Worm (Caenorhabditis elegans) whole organism, mixed stage, embryonic: Measurements from ENCODE around the gene C52B11.5.

ENCODE experiments used
- M03D4.4 ChIP-seq: sonication (generic microtip); optimal IDR thresholded peaks from 2 replicates; lab custom pipeline; 2017; ENCODE audit warnings: mild to moderate bottlenecking, missing genetic modification characterization, missing compliant biosample characterization
- bed-3 ChIP-seq: fragments of 200-800 bp; sonication (Bioruptor generic); optimal IDR thresholded peaks from 3 replicates; lab custom pipeline; 2018; ENCODE audit warnings: mild to moderate bottlenecking, missing genetic modification characterization, moderate library complexity, missing compliant biosample characterization
- blmp-1 ChIP-seq: fragments of 150-350 bp; optimal IDR thresholded peaks from 2 replicates; lab custom pipeline; 2014; ENCODE audit warnings: missing biosample characterization, missing genetic modification characterization
- ceh-39 ChIP-seq: fragments of 150-350 bp; optimal IDR thresholded peaks from 2 replicates; lab custom pipeline; 2014; ENCODE audit warnings: missing biosample characterization, missing genetic modification characterization
- ceh-43 ChIP-seq: fragments of 200-800 bp; sonication (Bioruptor generic); optimal IDR thresholded peaks from 2 replicates; lab custom pipeline; 2018; ENCODE audit warnings: mild to moderate bottlenecking, missing genetic modification characterization, moderate library complexity, missing compliant biosample characterization
- ceh-83 ChIP-seq: fragments of 200-800 bp; sonication (Bioruptor generic); optimal IDR thresholded peaks from 2 replicates; lab custom pipeline; 2018; ENCODE audit warnings: mild to moderate bottlenecking, missing genetic modification characterization, missing compliant biosample characterization
- ces-1 ChIP-seq: fragments of 150-350 bp; optimal IDR thresholded peaks from 2 replicates; lab custom pipeline; 2014; ENCODE audit warnings: missing biosample characterization, missing genetic modification reagents, missing genetic modification characterization
- drap-1 ChIP-seq: fragments of 200-800 bp; sonication (Bioruptor generic); optimal IDR thresholded peaks from 3 replicates; lab custom pipeline; 2018; ENCODE audit warnings: mild to moderate bottlenecking, missing genetic modification characterization, missing compliant biosample characterization
- elt-3 ChIP-seq: fragments of 150-350 bp; optimal IDR thresholded peaks from 2 replicates; lab custom pipeline; 2014; ENCODE audit warnings: missing biosample characterization, missing genetic modification characterization
- flh-1 ChIP-seq: fragments of 200-800 bp; sonication (Bioruptor generic); optimal IDR thresholded peaks from 2 replicates; lab custom pipeline; 2018; ENCODE audit warnings: mild to moderate bottlenecking, missing genetic modification characterization, moderate library complexity, missing compliant biosample characterization
- ham-2 ChIP-seq: fragments of 200-800 bp; sonication (Bioruptor generic); optimal IDR thresholded peaks from 2 replicates; lab custom pipeline; 2018; ENCODE audit warnings: mild to moderate bottlenecking, missing genetic modification characterization, missing compliant biosample characterization
- hlh-1 ChIP-seq: fragments of 150-350 bp; optimal IDR thresholded peaks from 2 replicates; lab custom pipeline; 2014; ENCODE audit warnings: missing biosample characterization, missing genetic modification reagents, missing genetic modification characterization
- lin-32 ChIP-seq: fragments of 200-800 bp; sonication (Bioruptor generic); optimal IDR thresholded peaks from 2 replicates; lab custom pipeline; 2018; ENCODE audit warnings: mild to moderate bottlenecking, missing genetic modification characterization, missing compliant biosample characterization
- lsy-2 ChIP-seq: fragments of 150-350 bp; optimal IDR thresholded peaks from 2 replicates; lab custom pipeline; 2014; ENCODE audit warnings: missing biosample characterization, missing genetic modification characterization
- mab-5 ChIP-seq: fragments of 150-350 bp; optimal IDR thresholded peaks from 2 replicates; lab custom pipeline; 2014; ENCODE audit warnings: missing biosample characterization, missing genetic modification characterization
- mep-1 ChIP-seq: fragments of 150-350 bp; optimal IDR thresholded peaks from 2 replicates; lab custom pipeline; 2017; ENCODE audit warnings: missing biosample characterization, missing genetic modification reagents, missing genetic modification characterization, inconsistent platforms
- mls-2 ChIP-seq: sonication (generic microtip); optimal IDR thresholded peaks from 2 replicates; lab custom pipeline; 2016; ENCODE audit warnings: mild to moderate bottlenecking, missing genetic modification characterization, moderate library complexity, missing compliant biosample characterization
- nhr-12 ChIP-seq: fragments of 150-350 bp; optimal IDR thresholded peaks from 2 replicates; lab custom pipeline; 2014; ENCODE audit warnings: missing biosample characterization, missing genetic modification characterization
- nhr-2 ChIP-seq: fragments of 150-350 bp; optimal IDR thresholded peaks from 2 replicates; lab custom pipeline; 2014; ENCODE audit warnings: missing biosample characterization, missing genetic modification characterization
- nhr-237 ChIP-seq: fragments of 150-350 bp; optimal IDR thresholded peaks from 2 replicates; lab custom pipeline; 2014; ENCODE audit warnings: missing biosample characterization, missing genetic modification characterization
- nhr-28 ChIP-seq: fragments of 150-350 bp; optimal IDR thresholded peaks from 2 replicates; lab custom pipeline; 2014; ENCODE audit warnings: missing biosample characterization, missing genetic modification characterization
- nhr-76 ChIP-seq: sonication (generic microtip); optimal IDR thresholded peaks from 2 replicates; lab custom pipeline; 2017; ENCODE audit warnings: missing biosample characterization, missing genetic modification characterization
- pha-4 ChIP-seq: fragments of 150-350 bp; optimal IDR thresholded peaks from 2 replicates; lab custom pipeline; 2018; ENCODE audit warnings: missing biosample characterization, missing genetic modification reagents, missing genetic modification characterization
- sem-2 ChIP-seq: fragments of 200-800 bp; sonication (Bioruptor generic); optimal IDR thresholded peaks from 2 replicates; lab custom pipeline; 2018; ENCODE audit warnings: mild to moderate bottlenecking, missing genetic modification characterization, missing compliant biosample characterization
- snpc-4 ChIP-seq: fragments of 150-350 bp; optimal IDR thresholded peaks from 2 replicates; lab custom pipeline; 2014; ENCODE audit warnings: missing biosample characterization, missing genetic modification characterization
- tbx-8 ChIP-seq: fragments of 200-800 bp; sonication (Bioruptor generic); optimal IDR thresholded peaks from 2 replicates; lab custom pipeline; 2018; ENCODE audit warnings: mild to moderate bottlenecking, missing genetic modification characterization, moderate library complexity, missing compliant biosample characterization
- unc-120 ChIP-seq: sonication (generic microtip); optimal IDR thresholded peaks from 2 replicates; lab custom pipeline; 2017; ENCODE audit warnings: missing genetic modification characterization, missing compliant biosample characterization; ENCODE audit not compliant: poor library complexity, severe bottlenecking
- unc-39 ChIP-seq: fragments of 150-350 bp; optimal IDR thresholded peaks from 2 replicates; lab custom pipeline; 2014; ENCODE audit warnings: missing biosample characterization, missing genetic modification characterization
- unc-62 ChIP-seq: fragments of 150-350 bp; optimal IDR thresholded peaks from 2 replicates; lab custom pipeline; 2014; ENCODE audit warnings: missing biosample characterization, missing genetic modification reagents, missing genetic modification characterization
- ztf-11 ChIP-seq: fragments of 150-350 bp; optimal IDR thresholded peaks from 2 replicates; lab custom pipeline; 2014; ENCODE audit warnings: missing biosample characterization, missing genetic modification characterization

Gene C52B11.5

ce11 chrX:1265336-1265735 is 7.3 kb upstream of the C52B11.5 start:
- no peak for TF ChIP-seq snpc-4 (tag; lab: Kevin White, UChicago)
- peak; percentile 97 for TF ChIP-seq ces-1 (GFP tag; lab: Kevin White, UChicago)

- TF ChIP-seq sem-2 (GFP tag; lab: Kevin White, UChicago), result no peak
- TF ChIP-seq ham-2 (GFP tag; lab: Kevin White, UChicago), result no peak
- TF ChIP-seq unc-120 (tag; lab: Kevin White, UChicago), result no peak
- TF ChIP-seq ceh-43 (GFP tag; lab: Kevin White, UChicago), result no peak
- TF ChIP-seq ceh-83 (GFP tag; lab: Kevin White, UChicago), result no peak
- TF ChIP-seq nhr-12 (tag; lab: Kevin White, UChicago), result no peak
- TF ChIP-seq nhr-237, result no peak
- TF ChIP-seq bed-3 (GFP tag; lab: Kevin White, UChicago), result no peak
- no peak for TF ChIP-seq nhr-2
- TF ChIP-seq pha-4, result no peak
- TF ChIP-seq snpc-4 (tag; lab: Kevin White, UChicago), result no peak
- TF ChIP-seq blmp-1 (tag; lab: Kevin White, UChicago), result no peak
- no peak for TF ChIP-seq lin-32 (GFP tag; lab: Kevin White, UChicago)
- no peak for TF ChIP-seq ces-1 (GFP tag; lab: Kevin White, UChicago)
- TF ChIP-seq mab-5 (tag; lab: Kevin White, UChicago), result no peak
- no peak for TF ChIP-seq nhr-76
- TF ChIP-seq hlh-1 (tag; lab: Kevin White, UChicago), result no peak
- TF ChIP-seq tbx-8 (GFP tag; lab: Kevin White, UChicago), result no peak
- TF ChIP-seq, all 35 proteins: peak for 0
Measured at ce11 chrX:1270598-1270997, 2.0 kb upstream of the C52B11.5 start, which contains the start of gene C25G6.1. Gene C25G6.1 (plus strand): TSS chrX:1270898.

ce11 chrX:1292894-1293293 is 20.3 kb downstream of the C52B11.5 start:
- TF ChIP-seq mls-2 (tag; lab: Kevin White, UChicago) (no peak), blmp-1 (tag; lab: Kevin White, UChicago) (no peak), mep-1 (tag; lab: Kevin White, UChicago) (no peak), nhr-28 (tag; lab: Kevin White, UChicago) (no peak), snpc-4 (tag; lab: Kevin White, UChicago) (no peak), ceh-39 (tag; lab: Kevin White, UChicago) (no peak), ham-2 (GFP tag; lab: Kevin White, UChicago) (no peak), nhr-12 (tag; lab: Kevin White, UChicago) (no peak), unc-120 (tag; lab: Kevin White, UChicago) (no peak), lin-32 (GFP tag; lab: Kevin White, UChicago) (no peak), ztf-11 (tag; lab: Kevin White, UChicago) (no peak), hlh-1 (tag; lab: Kevin White, UChicago) (no peak)

DNA sequence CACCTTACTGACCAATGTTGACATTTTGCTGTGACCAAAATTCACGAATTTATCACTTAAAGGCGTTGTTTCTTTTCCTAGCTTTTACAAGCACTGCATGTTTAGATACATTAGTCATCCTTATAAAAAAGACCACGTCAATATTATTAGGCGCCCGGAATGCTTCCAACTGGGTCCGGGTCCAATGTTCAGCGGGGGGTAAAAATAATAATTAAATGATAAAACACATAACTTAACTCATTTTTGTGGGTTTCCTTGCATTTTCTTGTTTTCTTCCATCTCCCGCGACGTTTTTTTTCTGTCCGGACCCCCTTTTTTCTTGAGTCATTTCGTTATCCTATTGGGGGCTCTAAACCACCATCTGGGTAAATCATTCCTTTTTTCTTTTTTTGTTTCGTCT is 20.9 kb downstream of the C52B11.5 start:
- TF ChIP-seq M03D4.4 (tag; lab: Kevin White, UChicago) (no peak), drap-1 (GFP tag; lab: Kevin White, UChicago) (no peak), sem-2 (GFP tag; lab: Kevin White, UChicago) (no peak)

DNA sequence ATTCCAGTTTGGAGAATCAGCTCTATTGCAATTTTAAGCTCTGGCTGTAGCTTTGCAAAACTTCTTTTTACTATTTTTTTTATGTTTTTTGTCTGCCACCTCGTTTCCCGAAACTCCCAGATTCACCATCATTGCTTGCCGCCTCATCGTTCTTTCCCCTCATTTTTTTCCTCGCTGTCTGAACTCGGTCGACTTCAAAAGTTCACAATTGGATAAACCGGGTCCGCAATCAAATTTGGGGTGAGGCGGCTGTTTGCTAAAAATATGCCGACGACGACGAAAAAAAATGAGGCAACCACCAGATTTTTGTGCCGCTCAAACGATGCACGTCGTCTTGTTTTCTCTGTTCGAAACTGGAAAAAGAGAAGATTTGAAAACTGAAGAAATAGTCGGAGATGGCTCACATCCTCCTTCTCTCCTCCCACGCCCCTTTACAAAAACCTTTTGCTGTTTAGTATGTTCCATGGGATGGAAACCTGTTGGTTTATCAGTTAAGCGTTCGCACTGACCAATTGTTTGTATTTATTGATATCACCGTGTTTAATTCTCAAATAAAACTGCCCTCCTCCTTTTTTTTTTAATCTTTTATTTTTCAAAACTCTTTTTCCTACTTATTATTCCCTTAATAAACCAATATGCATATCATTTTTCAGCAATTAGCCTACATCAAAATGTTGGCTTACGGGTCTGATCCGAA is 22.2 kb downstream of the C52B11.5 start, which contains the start of gene dop-4:
Gene dop-4, plus strand, starts transcription at position 647 of the 697 bp plus-strand sequence.
- TF ChIP-seq lin-32 (GFP tag; lab: Kevin White, UChicago) (no peak), ceh-83 (GFP tag; lab: Kevin White, UChicago) (no peak), M03D4.4 (tag; lab: Kevin White, UChicago) (no peak)

DNA sequence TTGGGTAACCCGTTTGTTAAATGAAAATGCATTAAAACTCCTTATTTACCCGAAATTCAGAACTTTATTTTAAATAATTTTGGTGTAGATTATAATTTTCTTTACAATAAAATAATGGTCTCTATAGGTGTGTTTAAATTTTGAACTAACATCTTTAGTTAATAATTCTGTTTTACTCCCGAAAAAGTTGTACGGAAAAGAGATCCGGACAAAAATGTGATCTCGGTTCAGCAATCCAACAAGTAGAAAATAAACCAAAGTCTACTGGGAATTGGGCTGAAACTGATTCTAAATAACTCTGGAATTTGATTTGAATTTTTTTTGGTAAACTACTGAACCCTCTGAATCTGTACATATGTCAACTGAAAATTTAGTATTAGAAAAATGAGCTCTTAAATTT is 23.1 kb downstream of the C52B11.5 start:
- TF ChIP-seq pha-4, result no peak
- TF ChIP-seq mep-1 (tag; lab: Kevin White, UChicago), result no peak
- no peak for TF ChIP-seq nhr-28 (tag; lab: Kevin White, UChicago)
- TF ChIP-seq M03D4.4 (tag; lab: Kevin White, UChicago), result no peak
- TF ChIP-seq ztf-11 (tag; lab: Kevin White, UChicago), result no peak
- TF ChIP-seq elt-3 (tag; lab: Kevin White, UChicago), result no peak
- no peak for TF ChIP-seq nhr-12 (tag; lab: Kevin White, UChicago)
- TF ChIP-seq drap-1 (GFP tag; lab: Kevin White, UChicago), result no peak
- no peak for TF ChIP-seq ceh-43 (GFP tag; lab: Kevin White, UChicago)
- TF ChIP-seq unc-39, result no peak
- TF ChIP-seq lsy-2 (tag; lab: Kevin White, UChicago), result no peak
- no peak for TF ChIP-seq ces-1 (GFP tag; lab: Kevin White, UChicago)
- TF ChIP-seq bed-3 (GFP tag; lab: Kevin White, UChicago), result no peak
- no peak for TF ChIP-seq unc-62 (GFP tag; lab: Kevin White, UChicago)
- TF ChIP-seq nhr-76, result no peak
- no peak for TF ChIP-seq tbx-8 (GFP tag; lab: Kevin White, UChicago)
- TF ChIP-seq flh-1 (GFP tag; lab: Kevin White, UChicago), result no peak
- TF ChIP-seq, all 35 proteins: peak for 0
